Worm (Caenorhabditis elegans): Measurements from ENCODE around the gene sftd-3.

ce11 chrII:8956896-8957295, 7.1 kb downstream of the sftd-3 start:
- TF ChIP-seq unc-86 (tag; optimal IDR thresholded peaks at IDR 0.05), result no peak
- no peak for TF ChIP-seq nhr-76 (tag; optimal IDR thresholded peaks at IDR 0.05)
- TF ChIP-seq lsy-2 (tag; optimal IDR thresholded peaks at IDR 0.05), result no peak
- TF ChIP-seq nhr-11 (tag; optimal IDR thresholded peaks at IDR 0.05), result no peak
- TF ChIP-seq pag-3 (tag; optimal IDR thresholded peaks at IDR 0.05; ENCODE audit: borderline replicate concordance, insufficient read depth), result no peak
- no peak for TF ChIP-seq nhr-77 (tag; optimal IDR thresholded peaks at IDR 0.05)

Data from whole organism, L1 larva.